Fruit fly (Drosophila melanogaster) whole organism: ENCODE results near the gene Mks1.

ENCODE experiments used
- CG8478 ChIP-seq: fragments of >200 bp; optimal IDR thresholded peaks from 2 replicates; lab custom pipeline; 2018; ENCODE audit warnings: inconsistent platforms
- Dll ChIP-seq: fragments of >200 bp; optimal IDR thresholded peaks from 2 replicates; lab custom pipeline; 2017
- pan ChIP-seq: fragments of >200 bp; optimal IDR thresholded peaks from 2 replicates; lab custom pipeline; 2017
- psq ChIP-seq: fragments of >200 bp; optimal IDR thresholded peaks from 2 replicates; lab custom pipeline; 2017

- TF ChIP-seq psq (lab: Kevin White, UChicago) (no peak), Dll (lab: Kevin White, UChicago) (no peak), CG8478 (lab: Kevin White, UChicago) (no peak), pan (no peak)
These were observed 24.1 kb downstream of the Mks1 start for dm6 chrX:12472244-12472736.
